Worm (Caenorhabditis elegans) whole organism, L2 larva: ENCODE measurements around the gene F11G11.5.

Experiments
- aly-2 ChIP-seq: fragments of 150-350 bp; optimal IDR thresholded peaks from 2 replicates; lab custom pipeline; 2014; ENCODE audit warnings: missing biosample characterization, missing genetic modification characterization
- ceh-16 ChIP-seq: fragments of 150-350 bp; optimal IDR thresholded peaks from 2 replicates; lab custom pipeline; 2014; ENCODE audit warnings: missing biosample characterization, missing genetic modification characterization
- egl-27 ChIP-seq: sonication (generic microtip); optimal IDR thresholded peaks from 3 replicates; lab custom pipeline; 2017; ENCODE audit warnings: missing biosample characterization, missing genetic modification reagents, missing genetic modification characterization
- ztf-1 ChIP-seq: fragments of 200-800 bp; sonication (Bioruptor generic); conservative IDR thresholded peaks from 2 replicates; pipeline ENCODE4 v1.3.6; 2022; ENCODE audit warnings: missing genetic modification characterization, missing compliant biosample characterization

- TF ChIP-seq aly-2 = no peak
- TF ChIP-seq ceh-16 (tag; lab: Kevin White, UChicago) = no peak
- TF ChIP-seq ztf-1 (GFP tag; lab: Robert Waterston, UW) = no peak
- TF ChIP-seq egl-27 (tag; lab: Kevin White, UChicago) = no peak
Observed at ce11 chrII:4854761-4855160, 3.0 kb upstream of the F11G11.5 start.
